Worm (Caenorhabditis elegans) whole organism, young adult: Measurements from ENCODE around the gene ZK131.11.

Experiments used
- F33H1.4 ChIP-seq: fragments of 200-800 bp; sonication (Bioruptor generic); IDR thresholded peaks from 2 replicates; pipeline ENCODE4 v1.3.6; 2022; ENCODE audit warnings: missing genetic modification reagents, missing genetic modification characterization, missing compliant biosample characterization
- dox-1 ChIP-seq: fragments of 200-800 bp; sonication (Bioruptor generic); IDR thresholded peaks from 2 replicates; pipeline ENCODE4 v1.3.6; 2022; ENCODE audit warnings: missing genetic modification reagents, missing genetic modification characterization, missing compliant biosample characterization
- egrh-3 ChIP-seq: fragments of 200-800 bp; sonication (Bioruptor generic); IDR thresholded peaks from 2 replicates; pipeline ENCODE4 v1.3.6; 2022; ENCODE audit warnings: missing genetic modification reagents, missing genetic modification characterization, missing compliant biosample characterization
- ets-4 ChIP-seq: fragments of 200-800 bp; sonication (Bioruptor generic); optimal IDR thresholded peaks from 2 replicates; lab custom pipeline; 2018; ENCODE audit warnings: mild to moderate bottlenecking, missing genetic modification characterization, missing compliant biosample characterization
- madf-3 ChIP-seq: fragments of 200-800 bp; sonication (Bioruptor generic); IDR thresholded peaks from 2 replicates; pipeline ENCODE4 v1.3.6; 2022; ENCODE audit warnings: missing genetic modification reagents, missing genetic modification characterization, missing compliant biosample characterization
- madf-6 ChIP-seq: fragments of 200-800 bp; sonication (Bioruptor generic); IDR thresholded peaks from 2 replicates; pipeline ENCODE4 v1.3.6; 2022; ENCODE audit warnings: missing genetic modification reagents, missing genetic modification characterization, missing compliant biosample characterization
- madf-8 ChIP-seq: fragments of 200-800 bp; sonication (Bioruptor generic); conservative IDR thresholded peaks from 2 replicates; pipeline ENCODE4 v1.3.6; 2022; ENCODE audit warnings: missing genetic modification reagents, missing genetic modification characterization, missing compliant biosample characterization
- snpc-4 ChIP-seq, 5 experiments: fragments of 150-350 bp in 1 of 5; sonication (generic microtip) in 4 of 5; optimal IDR thresholded peaks; 2 replicates each; lab custom pipeline; 2014 to 2018; ENCODE audit warnings: missing genetic modification characterization in 5 of 5, missing biosample characterization in 3 of 5, antibody characterized with exemption in 2 of 5, mild to moderate bottlenecking in 2 of 5, missing compliant biosample characterization in 2 of 5, missing genotype in 2 of 5, moderate library complexity in 2 of 5, missing genetic modification reagents in 1 of 5

DNA sequence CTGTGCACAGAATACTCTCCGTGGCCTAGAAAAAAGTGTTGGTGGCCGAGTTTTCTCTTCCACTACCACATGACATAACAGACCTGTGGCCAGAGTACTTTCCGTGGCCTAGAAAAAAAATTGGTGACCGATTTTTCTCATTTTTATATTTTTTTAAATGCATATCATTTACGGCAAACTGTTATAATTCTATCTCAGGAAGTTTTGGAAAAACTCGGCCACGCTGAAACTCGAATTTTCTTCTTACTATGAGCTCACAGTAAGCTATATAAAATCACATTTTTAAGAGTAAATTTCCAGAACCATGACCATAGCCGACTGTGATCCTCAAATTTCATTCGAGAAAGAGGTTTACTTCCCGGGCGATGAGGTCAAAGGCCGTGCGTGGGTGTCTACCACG, 40.0 kb upstream of the ZK131.11 start, which contains the start of gene arrd-14:
- TF ChIP-seq madf-3 (no peak), snpc-4 (GFP tag; optimal IDR thresholded peaks at IDR 0.05; lab: Kevin White, UChicago) (no peak), snpc-4 (tag; optimal IDR thresholded peaks at IDR 0.05; lab: Kevin White, UChicago) (no peak), ets-4 (GFP tag; lab: Kevin White, UChicago) (no peak), dox-1 (GFP tag; lab: Robert Waterston, UW) (no peak), egrh-3 (GFP tag; lab: Robert Waterston, UW) (no peak), F33H1.4 (GFP tag; lab: Robert Waterston, UW) (no peak), madf-6 (GFP tag; lab: Robert Waterston, UW) (no peak), madf-8 (no peak)
